Fruit fly (Drosophila melanogaster) whole organism, wandering third instar larva: ENCODE results near the gene CG14676.

Experiments used
- foxo ChIP-seq, 2 experiments: fragments of 200-800 bp; sonication (Bioruptor generic); optimal IDR thresholded peaks; 2 replicates in 1 of 2; 3 replicates in 1 of 2; lab custom pipeline; 2016 to 2017; ENCODE audit warnings: missing biosample characterization in 2 of 2, missing genetic modification characterization in 2 of 2
- h ChIP-seq: fragments of 200-800 bp; sonication (Bioruptor generic); optimal IDR thresholded peaks from 3 replicates; lab custom pipeline; 2016; ENCODE audit warnings: missing biosample characterization, mild to moderate bottlenecking, missing genetic modification characterization

dm6 chr3R:5836536-5836935 is 10.5 kb upstream of the CG14676 start:
- no peak for TF ChIP-seq h (GFP tag; lab: Kevin White, UChicago)
- TF ChIP-seq foxo (GFP tag; optimal IDR thresholded peaks at IDR 0.05; lab: Kevin White, UChicago): no peak
